Worm (Caenorhabditis elegans): ENCODE results near the gene nbet-1.

Gene nbet-1

ce11 chrIV:5188051-5188450 lies 21.2 kb upstream of the nbet-1 start (continued):
- TF ChIP-seq ets-5 (GFP tag; IDR thresholded peaks at IDR 0.05), result no peak
- TF ChIP-seq egl-27 (tag; optimal IDR thresholded peaks at IDR 0.05), result no peak
- no peak for TF ChIP-seq unc-98 (GFP tag; IDR thresholded peaks at IDR 0.05)
- no peak for TF ChIP-seq nhr-84 (tag; optimal IDR thresholded peaks at IDR 0.05)
- TF ChIP-seq unc-86 (tag; optimal IDR thresholded peaks at IDR 0.05), result no peak
- no peak for TF ChIP-seq nhr-12 (tag; optimal IDR thresholded peaks at IDR 0.05)
- TF ChIP-seq unc-30 (tag; optimal IDR thresholded peaks at IDR 0.05), result no peak
- TF ChIP-seq unc-62 (GFP tag; optimal IDR thresholded peaks at IDR 0.05), result no peak
- TF ChIP-seq grh-1 (GFP tag; IDR thresholded peaks at IDR 0.05), result no peak
- no peak for TF ChIP-seq hlh-4 (tag; optimal IDR thresholded peaks at IDR 0.05)
- no peak for TF ChIP-seq lin-15B (tag; optimal IDR thresholded peaks at IDR 0.05)
- TF ChIP-seq fkh-10 (GFP tag; optimal IDR thresholded peaks at IDR 0.05), result no peak
- TF ChIP-seq lin-35 (GFP tag; optimal IDR thresholded peaks at IDR 0.05), result peak; percentile 73 to 79
- no peak for TF ChIP-seq jun-1 (tag; optimal IDR thresholded peaks at IDR 0.05)
- TF ChIP-seq mdl-1 (tag; optimal IDR thresholded peaks at IDR 0.05), result no peak
- peak; percentile 76 to 86 (median 80) for TF ChIP-seq dpl-1 (GFP tag; optimal IDR thresholded peaks at IDR 0.05)
- TF ChIP-seq elt-2 (tag; optimal IDR thresholded peaks at IDR 0.05), result no peak
- TF ChIP-seq lin-14 (GFP tag; optimal IDR thresholded peaks at IDR 0.05), result no peak
- no peak for TF ChIP-seq hlh-17 (GFP tag; optimal IDR thresholded peaks at IDR 0.05; ENCODE audit: borderline replicate concordance)
- no peak for TF ChIP-seq ama-1 (optimal IDR thresholded peaks at IDR 0.05)
- TF ChIP-seq fkh-4 (tag; optimal IDR thresholded peaks at IDR 0.05; ENCODE audit: borderline replicate concordance), result peak; percentile 15
- no peak for TF ChIP-seq nhr-77 (tag; optimal IDR thresholded peaks at IDR 0.05)
- TF ChIP-seq ztf-4 (tag; optimal IDR thresholded peaks at IDR 0.05), result no peak
- no peak for TF ChIP-seq ztf-11 (tag; optimal IDR thresholded peaks at IDR 0.05)
- TF ChIP-seq skn-1 (tag; optimal IDR thresholded peaks at IDR 0.05), result no peak
- TF ChIP-seq blmp-1 (tag; optimal IDR thresholded peaks at IDR 0.05), result peak; percentile 58
- no peak for TF ChIP-seq fos-1 (tag; optimal IDR thresholded peaks at IDR 0.05)
- TF ChIP-seq pqm-1 (tag; optimal IDR thresholded peaks at IDR 0.05), result no peak
- peak; percentile 24 for TF ChIP-seq lin-13 (GFP tag; optimal IDR thresholded peaks at IDR 0.05)
- TF ChIP-seq dsc-1 (tag; optimal IDR thresholded peaks at IDR 0.05), result peak; percentile 38
- TF ChIP-seq mep-1 (tag; optimal IDR thresholded peaks at IDR 0.05), result no peak
- peak; percentile 87 for TF ChIP-seq efl-1 (optimal IDR thresholded peaks at IDR 0.05)
- TF ChIP-seq efl-1 (GFP tag; optimal IDR thresholded peaks at IDR 0.05 in 1 of 2), result peak; percentile 86 to 98
- TF ChIP-seq C34B4.2 (tag; optimal IDR thresholded peaks at IDR 0.05), result no peak
- no peak for TF ChIP-seq nhr-237 (tag; optimal IDR thresholded peaks at IDR 0.05)
- no peak for TF ChIP-seq sup-37 (GFP tag; optimal IDR thresholded peaks at IDR 0.05)
- no peak for TF ChIP-seq sox-4 (tag; optimal IDR thresholded peaks at IDR 0.05)
- peak; percentile 21 for TF ChIP-seq egl-13 (tag; optimal IDR thresholded peaks at IDR 0.05)
- no peak for TF ChIP-seq mef-2 (tag; optimal IDR thresholded peaks at IDR 0.05)
- no peak for TF ChIP-seq pax-3 (tag; optimal IDR thresholded peaks at IDR 0.05)
- peak; percentile 62 for TF ChIP-seq irx-1 (tag; optimal IDR thresholded peaks at IDR 0.05)
- no peak for TF ChIP-seq fkh-8 (tag; optimal IDR thresholded peaks at IDR 0.05)
- no peak for TF ChIP-seq nhr-28 (tag; optimal IDR thresholded peaks at IDR 0.05)
- TF ChIP-seq nhr-47 (tag; optimal IDR thresholded peaks at IDR 0.05), result peak; percentile 47
- no peak for TF ChIP-seq hpl-2 (GFP tag; optimal IDR thresholded peaks at IDR 0.05)
- peak; percentile 23 for TF ChIP-seq nhr-19 (GFP tag; conservative IDR thresholded peaks at IDR 0.05)
- TF ChIP-seq xbp-1 (tag; optimal IDR thresholded peaks at IDR 0.05), result peak; percentile 33
- peak; percentile 23 for TF ChIP-seq lin-39 (tag; optimal IDR thresholded peaks at IDR 0.05)
- no peak for TF ChIP-seq snpc-4 (tag; optimal IDR thresholded peaks at IDR 0.05)
- TF ChIP-seq unc-130 (tag; optimal IDR thresholded peaks at IDR 0.05), result no peak
- peak; percentile 29 for TF ChIP-seq swsn-7 (tag; optimal IDR thresholded peaks at IDR 0.05)
- TF ChIP-seq lsy-2 (tag; optimal IDR thresholded peaks at IDR 0.05), result peak; percentile 7 to 38
- TF ChIP-seq ceh-63 (GFP tag; optimal IDR thresholded peaks at IDR 0.05), result no peak
- peak; percentile 58 for TF ChIP-seq nhr-71 (tag; optimal IDR thresholded peaks at IDR 0.05)
- TF ChIP-seq aha-1 (tag; optimal IDR thresholded peaks at IDR 0.05), result no peak

Measured in whole organism, L1 larva.